Worm (Caenorhabditis elegans) whole organism, L1 larva: ENCODE measurements around the gene ddx-23.

Experiments used
- F16B12.6 ChIP-seq: fragments of 150-350 bp; optimal IDR thresholded peaks from 2 replicates; lab custom pipeline; 2014; ENCODE audit warnings: missing biosample characterization, missing genetic modification characterization
- aha-1 ChIP-seq: fragments of 150-350 bp; optimal IDR thresholded peaks from 2 replicates; lab custom pipeline; 2014; ENCODE audit warnings: missing biosample characterization, missing genetic modification characterization
- aly-2 ChIP-seq: fragments of 150-350 bp; optimal IDR thresholded peaks from 2 replicates; lab custom pipeline; 2014; ENCODE audit warnings: missing biosample characterization, missing genetic modification characterization
- ceh-63 ChIP-seq: fragments of 200-800 bp; sonication (Bioruptor generic); optimal IDR thresholded peaks from 2 replicates; lab custom pipeline; 2018; ENCODE audit warnings: mild to moderate bottlenecking, missing genetic modification characterization, missing compliant biosample characterization
- dpl-1 ChIP-seq, 3 experiments: fragments of 150-350 bp in 2 of 3; sonication (generic microtip) in 1 of 3; optimal IDR thresholded peaks; 2 replicates each; lab custom pipeline; 2014 to 2017; ENCODE audit warnings: missing biosample characterization in 3 of 3, missing genetic modification characterization in 3 of 3, missing genetic modification reagents in 3 of 3
- efl-1 ChIP-seq, 4 experiments: fragments of 150-350 bp; optimal IDR thresholded peaks in 3 of 4; peaks in 1 of 4; 1 replicate in 1 of 4; 2 replicates in 3 of 4; lab custom pipeline; 2014; ENCODE audit warnings: missing biosample characterization in 2 of 4, missing genetic modification characterization in 2 of 4, missing genetic modification reagents in 2 of 4
- egl-27 ChIP-seq, 2 experiments: fragments of 150-350 bp in 1 of 2; sonication (generic microtip); optimal IDR thresholded peaks; 3 replicates each; lab custom pipeline; 2017 to 2018; ENCODE audit warnings: missing biosample characterization in 2 of 2, missing genetic modification characterization in 2 of 2, missing genetic modification reagents in 2 of 2
- elt-3 ChIP-seq, 6 experiments: fragments of 150-350 bp in 1 of 6; sonication (generic microtip); optimal IDR thresholded peaks; 2 replicates each; lab custom pipeline; 2017 to 2018; ENCODE audit warnings: missing biosample characterization in 6 of 6, missing genetic modification characterization in 6 of 6, inconsistent platforms in 1 of 6
- ets-5 ChIP-seq: fragments of 200-800 bp; sonication (Bioruptor generic); IDR thresholded peaks from 2 replicates; pipeline ENCODE4 v1.3.6; 2022; ENCODE audit warnings: missing genetic modification characterization, missing compliant biosample characterization
- fkh-10 ChIP-seq: sonication (generic microtip); optimal IDR thresholded peaks from 2 replicates; lab custom pipeline; 2017; ENCODE audit warnings: missing biosample characterization, missing genetic modification reagents, missing genetic modification characterization
- fkh-4 ChIP-seq: sonication (generic microtip); optimal IDR thresholded peaks from 2 replicates; lab custom pipeline; 2016; ENCODE audit warnings: missing compliant biosample characterization, missing genetic modification characterization, borderline replicate concordance
- fkh-8 ChIP-seq: sonication (generic microtip); optimal IDR thresholded peaks from 2 replicates; lab custom pipeline; 2016; ENCODE audit warnings: mild to moderate bottlenecking, missing genetic modification characterization, missing compliant biosample characterization
- fos-1 ChIP-seq: fragments of 150-350 bp; optimal IDR thresholded peaks from 2 replicates; lab custom pipeline; 2014; ENCODE audit warnings: missing biosample characterization, missing genetic modification characterization
- grh-1 ChIP-seq: fragments of 200-800 bp; sonication (Bioruptor generic); IDR thresholded peaks from 2 replicates; pipeline ENCODE4 v1.3.6; 2022; ENCODE audit warnings: missing genetic modification reagents, missing genetic modification characterization, missing compliant biosample characterization
- hpl-2 ChIP-seq: fragments of 150-350 bp; optimal IDR thresholded peaks from 2 replicates; lab custom pipeline; 2014; ENCODE audit warnings: missing biosample characterization, missing genetic modification reagents, missing genetic modification characterization
- lin-14 ChIP-seq: fragments of 200-800 bp; sonication (Bioruptor generic); optimal IDR thresholded peaks from 2 replicates; lab custom pipeline; 2018; ENCODE audit warnings: mild to moderate bottlenecking, missing genetic modification characterization, moderate library complexity, missing compliant biosample characterization
- lin-35 ChIP-seq, 2 experiments: fragments of 150-350 bp; optimal IDR thresholded peaks; 2 replicates each; lab custom pipeline; 2014; ENCODE audit warnings: missing biosample characterization in 2 of 2, missing genetic modification characterization in 2 of 2, missing genetic modification reagents in 2 of 2
- lin-39 ChIP-seq: fragments of 150-350 bp; optimal IDR thresholded peaks from 2 replicates; lab custom pipeline; 2014; ENCODE audit warnings: missing biosample characterization, missing genetic modification reagents, missing genetic modification characterization
- lir-3 ChIP-seq: sonication (generic microtip); optimal IDR thresholded peaks from 2 replicates; lab custom pipeline; 2016; ENCODE audit warnings: mild to moderate bottlenecking, missing genetic modification characterization, moderate library complexity, missing compliant biosample characterization; ENCODE audit not compliant: poor library complexity
- lsy-2 ChIP-seq, 2 experiments: fragments of 150-350 bp; optimal IDR thresholded peaks; 2 replicates each; lab custom pipeline; 2014; ENCODE audit warnings: missing biosample characterization in 2 of 2, missing genetic modification characterization in 2 of 2
- mdl-1 ChIP-seq, 2 experiments: fragments of 150-350 bp; optimal IDR thresholded peaks; 2 replicates each; lab custom pipeline; 2014 to 2017; ENCODE audit warnings: missing biosample characterization in 2 of 2, missing genetic modification characterization in 2 of 2, inconsistent platforms in 1 of 2
- mep-1 ChIP-seq: fragments of 150-350 bp; optimal IDR thresholded peaks from 2 replicates; lab custom pipeline; 2014; ENCODE audit warnings: missing biosample characterization, missing genetic modification characterization
- nhr-19 ChIP-seq: fragments of 200-800 bp; sonication (Bioruptor generic); conservative IDR thresholded peaks from 2 replicates; pipeline ENCODE4 v1.3.6; 2022; ENCODE audit warnings: missing genetic modification characterization, missing compliant biosample characterization
- nhr-20 ChIP-seq: sonication (generic microtip); optimal IDR thresholded peaks from 2 replicates; lab custom pipeline; 2016; ENCODE audit warnings: mild to moderate bottlenecking, missing genetic modification characterization, missing compliant biosample characterization
- nhr-237 ChIP-seq: fragments of 150-350 bp; optimal IDR thresholded peaks from 2 replicates; lab custom pipeline; 2014; ENCODE audit warnings: missing biosample characterization, missing genetic modification characterization
- nhr-28 ChIP-seq: fragments of 150-350 bp; optimal IDR thresholded peaks from 2 replicates; lab custom pipeline; 2014; ENCODE audit warnings: missing biosample characterization, missing genetic modification characterization
- nhr-47 ChIP-seq: sonication (generic microtip); optimal IDR thresholded peaks from 2 replicates; lab custom pipeline; 2016; ENCODE audit warnings: mild to moderate bottlenecking, missing genetic modification characterization, moderate library complexity, missing compliant biosample characterization
- nhr-71 ChIP-seq: sonication (generic microtip); optimal IDR thresholded peaks from 2 replicates; lab custom pipeline; 2016; ENCODE audit warnings: mild to moderate bottlenecking, missing genetic modification characterization, moderate library complexity, missing compliant biosample characterization
- nhr-77 ChIP-seq: fragments of 150-350 bp; optimal IDR thresholded peaks from 2 replicates; lab custom pipeline; 2014; ENCODE audit warnings: missing biosample characterization, missing genetic modification characterization
- nhr-84 ChIP-seq: sonication (generic microtip); optimal IDR thresholded peaks from 2 replicates; lab custom pipeline; 2017; ENCODE audit warnings: missing biosample characterization, missing genetic modification characterization
- nhr-85 ChIP-seq: sonication (generic microtip); peaks from one replicate; lab custom pipeline; 2016; ENCODE audit warnings: missing genetic modification characterization, inconsistent platforms, missing compliant biosample characterization
- nhr-90 ChIP-seq: sonication (generic microtip); optimal IDR thresholded peaks from 2 replicates; lab custom pipeline; 2016; ENCODE audit warnings: mild to moderate bottlenecking, missing genetic modification characterization, missing compliant biosample characterization; ENCODE audit not compliant: poor library complexity
- pag-3 ChIP-seq: sonication (generic microtip); optimal IDR thresholded peaks from 2 replicates; lab custom pipeline; 2017; ENCODE audit warnings: missing genetic modification characterization, mild to moderate bottlenecking, missing compliant biosample characterization, antibody characterized with exemption, borderline replicate concordance; ENCODE audit not compliant: insufficient read depth
- rnt-1 ChIP-seq: sonication (generic microtip); optimal IDR thresholded peaks from 2 replicates; lab custom pipeline; 2016; ENCODE audit warnings: mild to moderate bottlenecking, missing genetic modification characterization, moderate library complexity, missing compliant biosample characterization
- skn-1 ChIP-seq: fragments of 150-350 bp; optimal IDR thresholded peaks from 2 replicates; lab custom pipeline; 2014; ENCODE audit warnings: missing biosample characterization, missing genetic modification characterization
- snpc-4 ChIP-seq: fragments of 150-350 bp; optimal IDR thresholded peaks from 2 replicates; lab custom pipeline; 2014; ENCODE audit warnings: missing biosample characterization, missing genetic modification characterization
- snu-23 ChIP-seq: sonication (generic microtip); optimal IDR thresholded peaks from 2 replicates; lab custom pipeline; 2016; ENCODE audit warnings: missing genetic modification characterization, missing compliant biosample characterization
- sptf-1 ChIP-seq: fragments of 150-350 bp; optimal IDR thresholded peaks from 2 replicates; lab custom pipeline; 2014; ENCODE audit warnings: missing biosample characterization, missing genetic modification characterization
- swsn-7 ChIP-seq: sonication (generic microtip); optimal IDR thresholded peaks from 2 replicates; lab custom pipeline; 2016; ENCODE audit warnings: missing genetic modification characterization, missing compliant biosample characterization
- tbx-2 ChIP-seq: sonication (generic microtip); optimal IDR thresholded peaks from 2 replicates; lab custom pipeline; 2016; ENCODE audit warnings: missing genetic modification characterization, missing compliant biosample characterization
- unc-30 ChIP-seq: sonication (generic microtip); optimal IDR thresholded peaks from 2 replicates; lab custom pipeline; 2017; ENCODE audit warnings: missing biosample characterization, missing genetic modification characterization
- unc-98 ChIP-seq: fragments of 200-800 bp; sonication (Bioruptor generic); IDR thresholded peaks from 2 replicates; pipeline ENCODE4 v1.3.6; 2022; ENCODE audit warnings: missing genetic modification characterization, missing compliant biosample characterization
- xbp-1 ChIP-seq: sonication (generic microtip); optimal IDR thresholded peaks from 2 replicates; lab custom pipeline; 2016; ENCODE audit warnings: missing genetic modification characterization, missing compliant biosample characterization
- ztf-11 ChIP-seq, 2 experiments: sonication (generic microtip); optimal IDR thresholded peaks; 2 replicates each; lab custom pipeline; 2016 to 2017; ENCODE audit warnings: missing genetic modification characterization in 2 of 2, missing biosample characterization in 1 of 2, missing compliant biosample characterization in 1 of 2

Gene ddx-23

ce11 chrIII:5843662-5844061 lies 9.4 kb downstream of the ddx-23 start:
- TF ChIP-seq nhr-71 (tag; lab: Kevin White, UChicago) (peak; percentile 70), nhr-19 (0 out of 2 replicates have a peak, but pooled peaks have one; percentile 2), lin-14 (GFP tag; lab: Kevin White, UChicago) (peak; percentile 75), nhr-20 (tag; lab: Kevin White, UChicago) (peak; percentile 34), nhr-28 (tag; lab: Kevin White, UChicago) (no peak), tbx-2 (tag; lab: Kevin White, UChicago) (peak; percentile 55), skn-1 (tag; lab: Kevin White, UChicago) (peak; percentile 19), mdl-1 (tag; optimal IDR thresholded peaks at IDR 0.05; lab: Kevin White, UChicago) (peak in 1 of 2 experiments; percentile 62), mep-1 (peak; percentile 40), nhr-77 (tag; lab: Kevin White, UChicago) (peak; percentile 11), efl-1 (optimal IDR thresholded peaks at IDR 0.05; lab: Kevin White, UChicago) (peak in 1 of 2 experiments; percentile 4), efl-1 (GFP tag; optimal IDR thresholded peaks at IDR 0.05 in 1 of 2; lab: Kevin White, UChicago) (peak in 1 of 2 experiments; percentile 94), lsy-2 (tag; optimal IDR thresholded peaks at IDR 0.05; lab: Kevin White, UChicago) (peak in 1 of 2 experiments; percentile 31), nhr-47 (tag; lab: Kevin White, UChicago) (peak; percentile 13), fkh-8 (tag; lab: Kevin White, UChicago) (peak; percentile 10), rnt-1 (tag; lab: Kevin White, UChicago) (peak; percentile 18), nhr-84 (tag; lab: Kevin White, UChicago) (no peak), nhr-90 (tag; lab: Kevin White, UChicago) (no peak), unc-98 (no peak), F16B12.6 (tag; lab: Kevin White, UChicago) (no peak)
- TF ChIP-seq, all 84 proteins: peak for 14

- TF ChIP-seq efl-1 (optimal IDR thresholded peaks at IDR 0.05; lab: Kevin White, UChicago) = no peak
- peak in 1 of 2 experiments; percentile 51 for TF ChIP-seq efl-1 (GFP tag; optimal IDR thresholded peaks at IDR 0.05 in 1 of 2; lab: Kevin White, UChicago)
- peak; percentile 9 for TF ChIP-seq nhr-71 (tag; lab: Kevin White, UChicago)
- TF ChIP-seq lin-35 (GFP tag; optimal IDR thresholded peaks at IDR 0.05; lab: Kevin White, UChicago) = peak in 1 of 2 experiments; percentile 4
- peak; percentile 53 for TF ChIP-seq lin-14 (GFP tag; lab: Kevin White, UChicago)
- TF ChIP-seq ztf-11 (tag; optimal IDR thresholded peaks at IDR 0.05; lab: Kevin White, UChicago) = no peak
- TF ChIP-seq nhr-237 (tag; lab: Kevin White, UChicago) = no peak
- TF ChIP-seq elt-3 (tag; optimal IDR thresholded peaks at IDR 0.05; lab: Kevin White, UChicago) = no peak
- TF ChIP-seq grh-1 = 0 out of 2 replicates have a peak, but pooled peaks have one; percentile 27
- TF ChIP-seq nhr-85 (tag; lab: Kevin White, UChicago) = peak; percentile 44
- no peak for TF ChIP-seq tbx-2 (tag; lab: Kevin White, UChicago)
- no peak for TF ChIP-seq sptf-1 (tag; lab: Kevin White, UChicago)
- no peak for TF ChIP-seq unc-30 (tag; lab: Kevin White, UChicago)
- TF ChIP-seq dpl-1 (GFP tag; optimal IDR thresholded peaks at IDR 0.05; lab: Kevin White, UChicago) = peak in 1 of 3 experiments; percentile 5
- TF ChIP-seq, all 84 proteins: peak for 7
Observed at ce11 chrIII:5842920-5843319, 10.1 kb downstream of the ddx-23 start.

- no peak for TF ChIP-seq egl-27 (tag; optimal IDR thresholded peaks at IDR 0.05; lab: Kevin White, UChicago)
- TF ChIP-seq nhr-84 (tag; lab: Kevin White, UChicago) = no peak
- TF ChIP-seq fkh-4 (tag; lab: Kevin White, UChicago) = no peak
- TF ChIP-seq ceh-63 = no peak
- no peak for TF ChIP-seq lir-3
- TF ChIP-seq nhr-237 (tag; lab: Kevin White, UChicago) = no peak
- TF ChIP-seq fkh-10 = no peak
- TF ChIP-seq nhr-19 = peak; percentile 58
- peak in 1 of 2 experiments; percentile 17 for TF ChIP-seq efl-1 (optimal IDR thresholded peaks at IDR 0.05; lab: Kevin White, UChicago)
- peak; percentile 16 to 53 for TF ChIP-seq efl-1 (GFP tag; optimal IDR thresholded peaks at IDR 0.05 in 1 of 2; lab: Kevin White, UChicago)
- TF ChIP-seq lin-39 (tag; lab: Kevin White, UChicago) = no peak
- TF ChIP-seq nhr-77 (tag; lab: Kevin White, UChicago) = no peak
- TF ChIP-seq sptf-1 (tag; lab: Kevin White, UChicago) = no peak
- TF ChIP-seq unc-30 (tag; lab: Kevin White, UChicago) = no peak
- no peak for TF ChIP-seq hpl-2 (GFP tag; lab: Kevin White, UChicago)
- TF ChIP-seq fkh-8 (tag; lab: Kevin White, UChicago) = peak; percentile 37
- TF ChIP-seq xbp-1 = peak; percentile 7
- TF ChIP-seq nhr-47 (tag; lab: Kevin White, UChicago) = peak; percentile 59
- TF ChIP-seq elt-3 (tag; optimal IDR thresholded peaks at IDR 0.05; lab: Kevin White, UChicago) = peak in 1 of 6 experiments; percentile 64
- TF ChIP-seq fos-1 (tag; lab: Kevin White, UChicago) = no peak
- no peak for TF ChIP-seq ets-5 (GFP tag; lab: Robert Waterston, UW)
- TF ChIP-seq swsn-7 (tag; lab: Kevin White, UChicago) = peak; percentile 21
- TF ChIP-seq snpc-4 (tag; lab: Kevin White, UChicago) = no peak
- peak in 1 of 2 experiments; percentile 69 for TF ChIP-seq lin-35 (GFP tag; optimal IDR thresholded peaks at IDR 0.05; lab: Kevin White, UChicago)
- TF ChIP-seq aly-2 (tag; lab: Kevin White, UChicago) = no peak
- TF ChIP-seq pag-3 (tag; lab: Kevin White, UChicago) = no peak
- TF ChIP-seq snu-23 (GFP tag; lab: Kevin White, UChicago) = peak; percentile 78
- peak in 2 of 3 experiments; percentile 31 to 37 for TF ChIP-seq dpl-1 (GFP tag; optimal IDR thresholded peaks at IDR 0.05; lab: Kevin White, UChicago)
- TF ChIP-seq aha-1 (tag; lab: Kevin White, UChicago) = no peak
Observed at ce11 chrIII:5841676-5842075, 11.4 kb downstream of the ddx-23 start.
